Worm (Caenorhabditis elegans): ENCODE data around the gene srh-118.

- TF ChIP-seq snpc-4 (tag; optimal IDR thresholded peaks at IDR 0.05) (no peak), unc-62 (GFP tag; optimal IDR thresholded peaks at IDR 0.05) (no peak), elt-3 (tag; optimal IDR thresholded peaks at IDR 0.05) (no peak), nhr-11 (tag; optimal IDR thresholded peaks at IDR 0.05) (no peak)
Measured at ce11 chrV:17538279-17538896, 42.4 kb upstream of the srh-118 start, which contains the start of gene C18D4.6.
